Worm (Caenorhabditis elegans) whole organism, L1 larva: ENCODE measurements around the gene grl-8.

Source experiments
- C04F5.9 ChIP-seq: sonication (generic microtip); optimal IDR thresholded peaks from 2 replicates; lab custom pipeline; 2016; ENCODE audit warnings: missing genetic modification characterization, missing compliant biosample characterization
- C16A3.4 ChIP-seq: fragments of 150-350 bp; optimal IDR thresholded peaks from 2 replicates; lab custom pipeline; 2014; ENCODE audit warnings: missing biosample characterization, missing genetic modification characterization
- F16B12.6 ChIP-seq: fragments of 150-350 bp; optimal IDR thresholded peaks from 2 replicates; lab custom pipeline; 2014; ENCODE audit warnings: missing biosample characterization, missing genetic modification characterization
- aha-1 ChIP-seq: fragments of 150-350 bp; optimal IDR thresholded peaks from 2 replicates; lab custom pipeline; 2014; ENCODE audit warnings: missing biosample characterization, missing genetic modification characterization
- ceh-63 ChIP-seq: fragments of 200-800 bp; sonication (Bioruptor generic); optimal IDR thresholded peaks from 2 replicates; lab custom pipeline; 2018; ENCODE audit warnings: mild to moderate bottlenecking, missing genetic modification characterization, missing compliant biosample characterization
- ceh-88 ChIP-seq: fragments of 200-800 bp; sonication (Bioruptor generic); IDR thresholded peaks from 2 replicates; pipeline ENCODE4 v1.3.6; 2022; ENCODE audit warnings: missing genetic modification characterization, missing compliant biosample characterization
- ceh-90 ChIP-seq: sonication (generic microtip); optimal IDR thresholded peaks from 2 replicates; lab custom pipeline; 2016; ENCODE audit warnings: missing genetic modification characterization, missing compliant biosample characterization
- dpl-1 ChIP-seq, 3 experiments: fragments of 150-350 bp in 2 of 3; sonication (generic microtip) in 1 of 3; optimal IDR thresholded peaks; 2 replicates each; lab custom pipeline; 2014 to 2017; ENCODE audit warnings: missing biosample characterization in 3 of 3, missing genetic modification characterization in 3 of 3, missing genetic modification reagents in 3 of 3
- egl-13 ChIP-seq: sonication (generic microtip); optimal IDR thresholded peaks from 2 replicates; lab custom pipeline; 2016; ENCODE audit warnings: missing genotype, missing genetic modification reagents, missing genetic modification characterization, missing compliant biosample characterization
- egl-27 ChIP-seq, 2 experiments: fragments of 150-350 bp in 1 of 2; sonication (generic microtip); optimal IDR thresholded peaks; 3 replicates each; lab custom pipeline; 2017 to 2018; ENCODE audit warnings: missing biosample characterization in 2 of 2, missing genetic modification characterization in 2 of 2, missing genetic modification reagents in 2 of 2
- elt-2 ChIP-seq: sonication (generic microtip); optimal IDR thresholded peaks from 2 replicates; lab custom pipeline; 2016; ENCODE audit warnings: missing genetic modification characterization, mild to moderate bottlenecking, inconsistent platforms, missing compliant biosample characterization, missing genetic modification reagents
- elt-3 ChIP-seq, 6 experiments: fragments of 150-350 bp in 1 of 6; sonication (generic microtip); optimal IDR thresholded peaks; 2 replicates each; lab custom pipeline; 2017 to 2018; ENCODE audit warnings: missing biosample characterization in 6 of 6, missing genetic modification characterization in 6 of 6, inconsistent platforms in 1 of 6
- ets-5 ChIP-seq: fragments of 200-800 bp; sonication (Bioruptor generic); IDR thresholded peaks from 2 replicates; pipeline ENCODE4 v1.3.6; 2022; ENCODE audit warnings: missing genetic modification characterization, missing compliant biosample characterization
- fkh-10 ChIP-seq: sonication (generic microtip); optimal IDR thresholded peaks from 2 replicates; lab custom pipeline; 2017; ENCODE audit warnings: missing biosample characterization, missing genetic modification reagents, missing genetic modification characterization
- fkh-4 ChIP-seq: sonication (generic microtip); optimal IDR thresholded peaks from 2 replicates; lab custom pipeline; 2016; ENCODE audit warnings: missing compliant biosample characterization, missing genetic modification characterization, borderline replicate concordance
- fkh-8 ChIP-seq: sonication (generic microtip); optimal IDR thresholded peaks from 2 replicates; lab custom pipeline; 2016; ENCODE audit warnings: mild to moderate bottlenecking, missing genetic modification characterization, missing compliant biosample characterization
- grh-1 ChIP-seq: fragments of 200-800 bp; sonication (Bioruptor generic); IDR thresholded peaks from 2 replicates; pipeline ENCODE4 v1.3.6; 2022; ENCODE audit warnings: missing genetic modification reagents, missing genetic modification characterization, missing compliant biosample characterization
- hpl-2 ChIP-seq: fragments of 150-350 bp; optimal IDR thresholded peaks from 2 replicates; lab custom pipeline; 2014; ENCODE audit warnings: missing biosample characterization, missing genetic modification reagents, missing genetic modification characterization
- isw-1 ChIP-seq: fragments of 200-800 bp; sonication (Bioruptor generic); IDR thresholded peaks from 2 replicates; pipeline ENCODE4 v1.3.6; 2022; ENCODE audit warnings: missing genetic modification characterization, missing compliant biosample characterization
- lin-13 ChIP-seq: fragments of 150-350 bp; optimal IDR thresholded peaks from 2 replicates; lab custom pipeline; 2014; ENCODE audit warnings: missing biosample characterization, missing genetic modification reagents, missing genetic modification characterization
- lin-14 ChIP-seq: fragments of 200-800 bp; sonication (Bioruptor generic); optimal IDR thresholded peaks from 2 replicates; lab custom pipeline; 2018; ENCODE audit warnings: mild to moderate bottlenecking, missing genetic modification characterization, moderate library complexity, missing compliant biosample characterization
- lin-15B ChIP-seq: fragments of 150-350 bp; sonication (generic microtip); optimal IDR thresholded peaks from 3 replicates; lab custom pipeline; 2014; ENCODE audit warnings: missing biosample characterization, missing genetic modification characterization
- lin-39 ChIP-seq: fragments of 150-350 bp; optimal IDR thresholded peaks from 2 replicates; lab custom pipeline; 2014; ENCODE audit warnings: missing biosample characterization, missing genetic modification reagents, missing genetic modification characterization
- lir-3 ChIP-seq: sonication (generic microtip); optimal IDR thresholded peaks from 2 replicates; lab custom pipeline; 2016; ENCODE audit warnings: mild to moderate bottlenecking, missing genetic modification characterization, moderate library complexity, missing compliant biosample characterization; ENCODE audit not compliant: poor library complexity
- lsy-2 ChIP-seq, 2 experiments: fragments of 150-350 bp; optimal IDR thresholded peaks; 2 replicates each; lab custom pipeline; 2014; ENCODE audit warnings: missing biosample characterization in 2 of 2, missing genetic modification characterization in 2 of 2
- mab-9 ChIP-seq: fragments of 200-800 bp; sonication (Bioruptor generic); IDR thresholded peaks from 2 replicates; pipeline ENCODE4 v1.3.6; 2022; ENCODE audit warnings: missing genetic modification reagents, missing genetic modification characterization, missing compliant biosample characterization
- mdl-1 ChIP-seq, 2 experiments: fragments of 150-350 bp; optimal IDR thresholded peaks; 2 replicates each; lab custom pipeline; 2014 to 2017; ENCODE audit warnings: missing biosample characterization in 2 of 2, missing genetic modification characterization in 2 of 2, inconsistent platforms in 1 of 2
- mef-2 ChIP-seq: fragments of 150-350 bp; optimal IDR thresholded peaks from 2 replicates; lab custom pipeline; 2014; ENCODE audit warnings: missing biosample characterization, missing genetic modification characterization
- mep-1 ChIP-seq: fragments of 150-350 bp; optimal IDR thresholded peaks from 2 replicates; lab custom pipeline; 2014; ENCODE audit warnings: missing biosample characterization, missing genetic modification characterization
- nhr-11 ChIP-seq: fragments of 150-350 bp; optimal IDR thresholded peaks from 2 replicates; lab custom pipeline; 2014; ENCODE audit warnings: missing biosample characterization, missing genetic modification characterization
- nhr-12 ChIP-seq: sonication (generic microtip); optimal IDR thresholded peaks from 2 replicates; lab custom pipeline; 2017; ENCODE audit warnings: missing biosample characterization, missing genetic modification characterization
- nhr-19 ChIP-seq: fragments of 200-800 bp; sonication (Bioruptor generic); conservative IDR thresholded peaks from 2 replicates; pipeline ENCODE4 v1.3.6; 2022; ENCODE audit warnings: missing genetic modification characterization, missing compliant biosample characterization
- nhr-20 ChIP-seq: sonication (generic microtip); optimal IDR thresholded peaks from 2 replicates; lab custom pipeline; 2016; ENCODE audit warnings: mild to moderate bottlenecking, missing genetic modification characterization, missing compliant biosample characterization
- nhr-237 ChIP-seq: fragments of 150-350 bp; optimal IDR thresholded peaks from 2 replicates; lab custom pipeline; 2014; ENCODE audit warnings: missing biosample characterization, missing genetic modification characterization
- nhr-28 ChIP-seq: fragments of 150-350 bp; optimal IDR thresholded peaks from 2 replicates; lab custom pipeline; 2014; ENCODE audit warnings: missing biosample characterization, missing genetic modification characterization
- nhr-47 ChIP-seq: sonication (generic microtip); optimal IDR thresholded peaks from 2 replicates; lab custom pipeline; 2016; ENCODE audit warnings: mild to moderate bottlenecking, missing genetic modification characterization, moderate library complexity, missing compliant biosample characterization
- nhr-84 ChIP-seq: sonication (generic microtip); optimal IDR thresholded peaks from 2 replicates; lab custom pipeline; 2017; ENCODE audit warnings: missing biosample characterization, missing genetic modification characterization
- nhr-85 ChIP-seq: sonication (generic microtip); peaks from one replicate; lab custom pipeline; 2016; ENCODE audit warnings: missing genetic modification characterization, inconsistent platforms, missing compliant biosample characterization
- nhr-90 ChIP-seq: sonication (generic microtip); optimal IDR thresholded peaks from 2 replicates; lab custom pipeline; 2016; ENCODE audit warnings: mild to moderate bottlenecking, missing genetic modification characterization, missing compliant biosample characterization; ENCODE audit not compliant: poor library complexity
- pax-3 ChIP-seq: fragments of 200-800 bp; sonication (Bioruptor generic); optimal IDR thresholded peaks from 2 replicates; lab custom pipeline; 2018; ENCODE audit warnings: mild to moderate bottlenecking, missing genetic modification characterization, moderate library complexity, missing compliant biosample characterization
- pqm-1 ChIP-seq: sonication (generic microtip); optimal IDR thresholded peaks from 3 replicates; lab custom pipeline; 2017; ENCODE audit warnings: missing biosample characterization, missing genetic modification characterization
- rnt-1 ChIP-seq: sonication (generic microtip); optimal IDR thresholded peaks from 2 replicates; lab custom pipeline; 2016; ENCODE audit warnings: mild to moderate bottlenecking, missing genetic modification characterization, moderate library complexity, missing compliant biosample characterization
- snpc-4 ChIP-seq: fragments of 150-350 bp; optimal IDR thresholded peaks from 2 replicates; lab custom pipeline; 2014; ENCODE audit warnings: missing biosample characterization, missing genetic modification characterization
- sox-4 ChIP-seq: sonication (generic microtip); optimal IDR thresholded peaks from 2 replicates; lab custom pipeline; 2016; ENCODE audit warnings: missing genetic modification characterization, missing compliant biosample characterization
- sup-37 ChIP-seq: fragments of 200-800 bp; sonication (Bioruptor generic); optimal IDR thresholded peaks from 2 replicates; lab custom pipeline; 2018; ENCODE audit warnings: mild to moderate bottlenecking, missing genetic modification characterization, missing compliant biosample characterization
- swsn-7 ChIP-seq: sonication (generic microtip); optimal IDR thresholded peaks from 2 replicates; lab custom pipeline; 2016; ENCODE audit warnings: missing genetic modification characterization, missing compliant biosample characterization
- tbx-2 ChIP-seq: sonication (generic microtip); optimal IDR thresholded peaks from 2 replicates; lab custom pipeline; 2016; ENCODE audit warnings: missing genetic modification characterization, missing compliant biosample characterization
- unc-62 ChIP-seq: fragments of 150-350 bp; optimal IDR thresholded peaks from 2 replicates; lab custom pipeline; 2014; ENCODE audit warnings: missing biosample characterization, missing genetic modification reagents, missing genetic modification characterization
- unc-86 ChIP-seq: sonication (generic microtip); optimal IDR thresholded peaks from 2 replicates; lab custom pipeline; 2016; ENCODE audit warnings: missing genetic modification characterization, missing compliant biosample characterization
- unc-98 ChIP-seq: fragments of 200-800 bp; sonication (Bioruptor generic); IDR thresholded peaks from 2 replicates; pipeline ENCODE4 v1.3.6; 2022; ENCODE audit warnings: missing genetic modification characterization, missing compliant biosample characterization
- xbp-1 ChIP-seq: sonication (generic microtip); optimal IDR thresholded peaks from 2 replicates; lab custom pipeline; 2016; ENCODE audit warnings: missing genetic modification characterization, missing compliant biosample characterization
- zag-1 ChIP-seq: fragments of 150-350 bp; optimal IDR thresholded peaks from 2 replicates; lab custom pipeline; 2014; ENCODE audit warnings: missing biosample characterization, missing genetic modification characterization
- ztf-11 ChIP-seq, 2 experiments: sonication (generic microtip); optimal IDR thresholded peaks; 2 replicates each; lab custom pipeline; 2016 to 2017; ENCODE audit warnings: missing genetic modification characterization in 2 of 2, missing biosample characterization in 1 of 2, missing compliant biosample characterization in 1 of 2

Gene grl-8

DNA sequence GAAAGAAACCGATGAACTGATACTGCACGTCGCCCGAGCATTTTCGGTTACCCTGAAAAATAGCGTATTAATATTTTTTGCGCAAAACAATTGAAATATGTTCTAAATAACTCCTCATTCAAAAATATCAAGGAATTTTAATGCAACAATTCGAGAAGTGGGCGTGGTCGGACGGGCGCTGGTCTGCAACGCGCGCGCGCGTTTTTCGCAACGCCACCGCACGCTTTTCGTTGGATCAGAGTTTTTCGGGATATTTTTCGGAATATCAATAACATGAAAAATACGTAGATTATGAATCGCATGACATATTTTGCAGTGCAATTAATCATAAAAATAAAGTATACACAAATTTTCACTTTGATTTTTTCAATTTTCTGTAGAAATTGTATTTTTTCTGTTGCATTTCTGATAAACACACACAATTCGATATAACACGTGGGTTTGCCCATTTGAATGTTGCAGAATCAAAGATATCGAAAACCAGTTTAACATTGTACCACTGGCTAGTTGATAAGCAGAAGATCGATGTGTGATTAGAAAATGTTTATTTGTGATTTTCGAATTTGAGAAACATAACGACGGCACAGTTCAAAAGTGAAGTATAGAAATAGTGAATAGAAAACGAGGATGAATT is 23.7 kb downstream of the grl-8 start, which contains the start of gene dlst-1 (continued):
- no peak for TF ChIP-seq fkh-10
- TF ChIP-seq nhr-28: no peak
- TF ChIP-seq lir-3 (tag; lab: Kevin White, UChicago): no peak
- 0 out of 2 replicates have a peak, but pooled peaks have one; percentile 2 for TF ChIP-seq isw-1 (GFP tag; lab: Robert Waterston, UW)
- TF ChIP-seq C04F5.9 (tag; lab: Kevin White, UChicago): no peak
- no peak for TF ChIP-seq pax-3
- no peak for TF ChIP-seq mab-9 (GFP tag; lab: Robert Waterston, UW)
- TF ChIP-seq C16A3.4: peak; percentile 47
- TF ChIP-seq egl-27 (tag; optimal IDR thresholded peaks at IDR 0.05; lab: Kevin White, UChicago): no peak
- TF ChIP-seq fkh-8: no peak
- no peak for TF ChIP-seq lin-39 (tag; lab: Kevin White, UChicago)
- TF ChIP-seq elt-2 (tag; lab: Kevin White, UChicago): no peak
- peak; percentile 44 for TF ChIP-seq grh-1
- no peak for TF ChIP-seq ceh-90 (tag; lab: Kevin White, UChicago)
- no peak for TF ChIP-seq egl-13
- TF ChIP-seq nhr-11 (tag; lab: Kevin White, UChicago): no peak
- no peak for TF ChIP-seq nhr-237 (tag; lab: Kevin White, UChicago)
- TF ChIP-seq unc-62 (GFP tag; lab: Kevin White, UChicago): no peak
- TF ChIP-seq nhr-12 (tag; lab: Kevin White, UChicago): no peak
- TF ChIP-seq zag-1 (tag; lab: Kevin White, UChicago): no peak
- TF ChIP-seq tbx-2 (tag; lab: Kevin White, UChicago): peak; percentile 66
- peak; percentile 62 for TF ChIP-seq nhr-20 (tag; lab: Kevin White, UChicago)
- peak; percentile 41 to 46 for TF ChIP-seq lsy-2 (tag; optimal IDR thresholded peaks at IDR 0.05; lab: Kevin White, UChicago)
- peak; percentile 35 for TF ChIP-seq nhr-90 (tag; lab: Kevin White, UChicago)
- peak; percentile 20 for TF ChIP-seq sox-4 (tag; lab: Kevin White, UChicago)
- peak; percentile 45 for TF ChIP-seq nhr-19
- no peak for TF ChIP-seq nhr-84 (tag; lab: Kevin White, UChicago)
- peak; percentile 68 for TF ChIP-seq nhr-47 (tag; lab: Kevin White, UChicago)
- no peak for TF ChIP-seq F16B12.6 (tag; lab: Kevin White, UChicago)
- TF ChIP-seq nhr-85: peak; percentile 80
- TF ChIP-seq ceh-88 (GFP tag; lab: Robert Waterston, UW): no peak
- peak; percentile 36 for TF ChIP-seq unc-86 (tag; lab: Kevin White, UChicago)
- TF ChIP-seq ets-5 (GFP tag; lab: Robert Waterston, UW): no peak
- peak; percentile 54 for TF ChIP-seq lin-14 (GFP tag; lab: Kevin White, UChicago)
- TF ChIP-seq ztf-11 (tag; optimal IDR thresholded peaks at IDR 0.05; lab: Kevin White, UChicago): peak in 1 of 2 experiments; percentile 12
- peak; percentile 65 for TF ChIP-seq swsn-7 (tag; lab: Kevin White, UChicago)
- peak in 1 of 6 experiments; percentile 32 for TF ChIP-seq elt-3 (tag; optimal IDR thresholded peaks at IDR 0.05; lab: Kevin White, UChicago)
- TF ChIP-seq snpc-4 (tag; lab: Kevin White, UChicago): peak; percentile 2
- peak; percentile 69 for TF ChIP-seq rnt-1 (tag; lab: Kevin White, UChicago)
- TF ChIP-seq aha-1 (tag; lab: Kevin White, UChicago): no peak
- no peak for TF ChIP-seq unc-98
- no peak for TF ChIP-seq mep-1 (tag; lab: Kevin White, UChicago)
- no peak for TF ChIP-seq lin-13 (GFP tag; lab: Kevin White, UChicago)
- no peak for TF ChIP-seq mef-2 (tag; lab: Kevin White, UChicago)
- TF ChIP-seq hpl-2 (GFP tag; lab: Kevin White, UChicago): no peak
- TF ChIP-seq sup-37 (GFP tag; lab: Kevin White, UChicago): no peak
- no peak for TF ChIP-seq pqm-1 (tag; lab: Kevin White, UChicago)
- no peak for TF ChIP-seq mdl-1 (tag; optimal IDR thresholded peaks at IDR 0.05; lab: Kevin White, UChicago)
- TF ChIP-seq fkh-4 (tag; lab: Kevin White, UChicago): no peak
- no peak for TF ChIP-seq ceh-63 (GFP tag; lab: Kevin White, UChicago)
- peak; percentile 72 for TF ChIP-seq xbp-1 (tag; lab: Kevin White, UChicago)
- TF ChIP-seq dpl-1 (GFP tag; optimal IDR thresholded peaks at IDR 0.05; lab: Kevin White, UChicago): peak in 2 of 3 experiments; percentile 42 to 43
- TF ChIP-seq lin-15B: no peak
